Worm (Caenorhabditis elegans) whole organism, L4 larva: ENCODE results near the gene enol-1.

Experiments used
- T20F7.1 ChIP-seq: fragments of 200-800 bp; sonication (Bioruptor generic); optimal IDR thresholded peaks from 2 replicates; lab custom pipeline; 2018; ENCODE audit warnings: mild to moderate bottlenecking, missing genetic modification characterization, missing compliant biosample characterization
- Y5F2A.4 ChIP-seq: fragments of 200-800 bp; sonication (Bioruptor generic); optimal IDR thresholded peaks from 2 replicates; lab custom pipeline; 2018; ENCODE audit warnings: mild to moderate bottlenecking, missing genetic modification characterization, missing compliant biosample characterization
- ZK337.2 ChIP-seq: fragments of 200-800 bp; sonication (Bioruptor generic); IDR thresholded peaks from 2 replicates; pipeline ENCODE4 v1.3.6; 2022; ENCODE audit warnings: missing genetic modification reagents, missing genetic modification characterization, missing compliant biosample characterization
- aha-1 ChIP-seq: fragments of 150-350 bp; peaks from one replicate; lab custom pipeline; 2014; ENCODE audit warnings: missing biosample characterization, missing genetic modification characterization
- ceh-20 ChIP-seq: fragments of 200-800 bp; sonication (Bioruptor generic); IDR thresholded peaks from 2 replicates; pipeline ENCODE4 v1.3.6; 2022; ENCODE audit warnings: missing genetic modification reagents, missing genetic modification characterization, missing compliant biosample characterization
- ceh-32 ChIP-seq: sonication (generic microtip); optimal IDR thresholded peaks from 2 replicates; lab custom pipeline; 2016; ENCODE audit warnings: mild to moderate bottlenecking, missing genetic modification characterization, missing compliant biosample characterization; ENCODE audit not compliant: poor library complexity
- ceh-44 ChIP-seq: fragments of 200-800 bp; sonication (Bioruptor generic); IDR thresholded peaks from 2 replicates; pipeline ENCODE4 v1.3.6; 2022; ENCODE audit warnings: missing genetic modification reagents, missing genetic modification characterization, missing compliant biosample characterization
- daf-12 ChIP-seq: fragments of 150-350 bp; optimal IDR thresholded peaks from 2 replicates; lab custom pipeline; 2014; ENCODE audit warnings: missing biosample characterization, missing genetic modification reagents, missing genetic modification characterization
- dmd-9 ChIP-seq: fragments of 200-800 bp; sonication (Bioruptor generic); IDR thresholded peaks from 2 replicates; pipeline ENCODE4 v1.3.6; 2022; ENCODE audit warnings: missing genetic modification reagents, missing genetic modification characterization, missing compliant biosample characterization
- duxl-1 ChIP-seq: sonication (generic microtip); optimal IDR thresholded peaks from 2 replicates; lab custom pipeline; 2016; ENCODE audit warnings: mild to moderate bottlenecking, missing genetic modification characterization, moderate library complexity, missing compliant biosample characterization; ENCODE audit not compliant: poor library complexity
- egl-43 ChIP-seq: fragments of 200-800 bp; sonication (Bioruptor generic); IDR thresholded peaks from 2 replicates; pipeline ENCODE4 v1.3.6; 2022; ENCODE audit warnings: missing genetic modification reagents, missing genetic modification characterization, missing compliant biosample characterization
- hif-1 ChIP-seq, 2 experiments: sonication (generic microtip); optimal IDR thresholded peaks; 2 replicates each; lab custom pipeline; 2016 to 2017; ENCODE audit warnings: missing compliant biosample characterization in 2 of 2, missing genetic modification characterization in 2 of 2, missing genetic modification reagents in 2 of 2, missing genotype in 2 of 2, mild to moderate bottlenecking in 1 of 2
- hlh-11 ChIP-seq: fragments of 200-800 bp; sonication (Bioruptor generic); optimal IDR thresholded peaks from 2 replicates; lab custom pipeline; 2018; ENCODE audit warnings: mild to moderate bottlenecking, missing genetic modification characterization, missing compliant biosample characterization
- hlh-30 ChIP-seq: sonication (generic microtip); optimal IDR thresholded peaks from 2 replicates; lab custom pipeline; 2017; ENCODE audit warnings: antibody characterized with exemption, mild to moderate bottlenecking, missing genetic modification characterization, missing compliant biosample characterization; ENCODE audit not compliant: insufficient read depth
- hmg-1.1 ChIP-seq: fragments of 200-800 bp; sonication (Bioruptor generic); IDR thresholded peaks from 2 replicates; pipeline ENCODE4 v1.3.6; 2022; ENCODE audit warnings: missing genetic modification reagents, missing genetic modification characterization, missing compliant biosample characterization
- lin-13 ChIP-seq: fragments of 150-350 bp; optimal IDR thresholded peaks from 2 replicates; lab custom pipeline; 2014; ENCODE audit warnings: missing biosample characterization, missing genetic modification reagents, missing genetic modification characterization
- lin-29 ChIP-seq: fragments of 200-800 bp; sonication (Bioruptor generic); IDR thresholded peaks from 2 replicates; pipeline ENCODE4 v1.3.6; 2022; ENCODE audit warnings: missing genetic modification reagents, missing genetic modification characterization, missing compliant biosample characterization
- lin-39 ChIP-seq: fragments of 150-350 bp; optimal IDR thresholded peaks from 2 replicates; lab custom pipeline; 2014; ENCODE audit warnings: missing biosample characterization, missing genetic modification reagents, missing genetic modification characterization
- lir-3 ChIP-seq: sonication (generic microtip); optimal IDR thresholded peaks from 2 replicates; lab custom pipeline; 2016; ENCODE audit warnings: mild to moderate bottlenecking, missing genetic modification characterization, missing compliant biosample characterization
- lsy-2 ChIP-seq, 2 experiments: fragments of 150-350 bp in 1 of 2; sonication (generic microtip) in 1 of 2; optimal IDR thresholded peaks; 2 replicates each; lab custom pipeline; 2014 to 2017; ENCODE audit warnings: missing biosample characterization in 2 of 2, missing genetic modification characterization in 2 of 2
- madf-5 ChIP-seq, 2 experiments: fragments of 200-800 bp; sonication (Bioruptor generic); IDR thresholded peaks; 2 replicates each; pipeline ENCODE4 v1.3.6; 2022; ENCODE audit warnings: missing compliant biosample characterization in 2 of 2, missing genetic modification characterization in 2 of 2
- mdl-1 ChIP-seq, 2 experiments: fragments of 150-350 bp in 1 of 2; sonication (generic microtip) in 1 of 2; optimal IDR thresholded peaks; 2 replicates each; lab custom pipeline; 2014 to 2017; ENCODE audit warnings: missing biosample characterization in 2 of 2, missing genetic modification characterization in 2 of 2
- mdt-29 ChIP-seq: fragments of 200-800 bp; sonication (Bioruptor generic); IDR thresholded peaks from 2 replicates; pipeline ENCODE4 v1.3.6; 2022; ENCODE audit warnings: missing genetic modification reagents, missing genetic modification characterization, missing compliant biosample characterization
- mep-1 ChIP-seq: fragments of 150-350 bp; sonication (generic microtip); optimal IDR thresholded peaks from 3 replicates; lab custom pipeline; 2014; ENCODE audit warnings: missing biosample characterization, missing genetic modification characterization
- mxl-2 ChIP-seq: fragments of 200-800 bp; sonication (Bioruptor generic); conservative IDR thresholded peaks from 2 replicates; pipeline ENCODE4 v1.3.6; 2022; ENCODE audit warnings: missing genetic modification reagents, missing genetic modification characterization, missing compliant biosample characterization
- nhr-11 ChIP-seq: fragments of 150-350 bp; optimal IDR thresholded peaks from 2 replicates; lab custom pipeline; 2014; ENCODE audit warnings: missing biosample characterization, missing genetic modification characterization
- nhr-111 ChIP-seq: fragments of 200-800 bp; sonication (Bioruptor generic); optimal IDR thresholded peaks from 2 replicates; lab custom pipeline; 2018; ENCODE audit warnings: mild to moderate bottlenecking, missing genetic modification characterization, missing compliant biosample characterization
- nhr-237 ChIP-seq: sonication (generic microtip); optimal IDR thresholded peaks from 2 replicates; lab custom pipeline; 2017; ENCODE audit warnings: missing biosample characterization, missing genetic modification characterization
- nhr-28 ChIP-seq: fragments of 150-350 bp; optimal IDR thresholded peaks from 2 replicates; lab custom pipeline; 2014; ENCODE audit warnings: missing biosample characterization, missing genetic modification characterization
- nhr-41 ChIP-seq: fragments of 200-800 bp; sonication (Bioruptor generic); IDR thresholded peaks from 2 replicates; pipeline ENCODE4 v1.3.6; 2022; ENCODE audit warnings: missing genetic modification reagents, missing genetic modification characterization, missing compliant biosample characterization
- nhr-77 ChIP-seq: fragments of 150-350 bp; optimal IDR thresholded peaks from 2 replicates; lab custom pipeline; 2014; ENCODE audit warnings: missing biosample characterization, missing genetic modification characterization
- php-3 ChIP-seq: fragments of 200-800 bp; sonication (Bioruptor generic); IDR thresholded peaks from 2 replicates; pipeline ENCODE4 v1.3.6; 2022; ENCODE audit warnings: missing genetic modification reagents, missing genetic modification characterization, missing compliant biosample characterization
- snpc-4 ChIP-seq: fragments of 150-350 bp; optimal IDR thresholded peaks from 2 replicates; lab custom pipeline; 2014; ENCODE audit warnings: missing biosample characterization, missing genetic modification characterization
- unc-39 ChIP-seq: sonication (generic microtip); optimal IDR thresholded peaks from 2 replicates; lab custom pipeline; 2017; ENCODE audit warnings: missing biosample characterization, missing genetic modification characterization
- unc-62 ChIP-seq, 3 experiments: fragments of 150-350 bp in 1 of 3; sonication (generic microtip); optimal IDR thresholded peaks in 2 of 3; peaks in 1 of 3; 1 replicate in 1 of 3; 2 replicates in 2 of 3; lab custom pipeline; 2014 to 2017; ENCODE audit warnings: missing biosample characterization in 3 of 3, missing genetic modification characterization in 3 of 3, missing genetic modification reagents in 3 of 3, missing genotype in 1 of 3
- zip-11 ChIP-seq: fragments of 200-800 bp; sonication (Bioruptor generic); IDR thresholded peaks from 2 replicates; pipeline ENCODE4 v1.3.6; 2022; ENCODE audit warnings: missing genetic modification characterization, missing compliant biosample characterization
- zip-2 ChIP-seq: fragments of 150-350 bp; optimal IDR thresholded peaks from 2 replicates; lab custom pipeline; 2014; ENCODE audit warnings: missing biosample characterization, missing genetic modification characterization

Gene enol-1

DNA sequence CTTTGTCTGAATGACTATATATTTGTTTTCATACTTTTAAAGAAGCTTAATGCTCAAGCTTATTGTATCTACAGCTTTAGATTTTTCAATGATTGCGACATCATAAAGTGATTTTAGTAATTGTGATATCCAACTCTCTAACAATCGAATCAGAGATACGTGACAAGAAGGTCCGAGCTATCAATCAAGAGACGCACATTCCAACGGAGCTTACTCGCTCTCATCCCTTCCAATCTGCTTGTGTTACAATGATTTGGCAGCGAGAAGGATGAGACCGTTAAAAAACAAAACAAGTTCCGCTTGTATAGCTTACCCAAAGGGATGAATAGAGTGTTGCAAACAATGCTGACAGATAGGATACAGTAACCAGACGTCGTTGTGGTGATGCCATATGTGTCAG, 30.7 kb downstream of the enol-1 start:
- TF ChIP-seq lin-13 (GFP tag; lab: Kevin White, UChicago) (no peak), nhr-11 (peak; percentile 8), unc-62 (GFP tag; optimal IDR thresholded peaks at IDR 0.05 in 1 of 2; lab: Kevin White, UChicago) (peak in 1 of 2 experiments; percentile 78), unc-62 (tag; optimal IDR thresholded peaks at IDR 0.05; lab: Kevin White, UChicago) (no peak)
- TF ChIP-seq, all 104 proteins: peak for 2

DNA sequence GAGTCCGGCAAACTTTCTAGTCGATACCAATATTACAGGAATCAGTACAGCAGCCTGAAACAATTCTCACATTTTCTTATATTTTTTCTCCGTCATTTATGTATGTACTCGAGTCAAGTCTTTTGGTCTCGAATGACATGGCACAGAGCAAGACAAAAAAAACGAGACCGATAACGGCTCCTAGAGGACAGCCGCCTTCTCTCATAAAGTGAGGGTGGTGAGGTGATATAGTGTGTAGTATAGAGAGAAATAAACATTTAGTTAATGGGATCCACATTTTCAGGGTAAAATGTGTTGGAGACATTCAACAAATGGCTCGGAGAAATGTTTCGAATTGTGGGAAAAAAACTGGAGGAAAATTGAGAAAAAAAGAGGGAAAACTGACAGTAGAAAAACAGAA, 31.4 kb downstream of the enol-1 start:
- TF ChIP-seq lir-3 (tag; lab: Kevin White, UChicago) (no peak), aha-1 (no peak), nhr-77 (no peak), lin-39 (tag; lab: Kevin White, UChicago) (no peak), nhr-41 (GFP tag; lab: Robert Waterston, UW) (no peak), hmg-1.1 (no peak), ZK337.2 (peak; percentile 75), mxl-2 (no peak), lin-29 (GFP tag; lab: Robert Waterston, UW) (no peak), ceh-32 (tag; lab: Kevin White, UChicago) (no peak), mep-1 (tag; lab: Kevin White, UChicago) (peak; percentile 34), zip-2 (tag; lab: Kevin White, UChicago) (no peak), hlh-11 (peak; percentile 13), Y5F2A.4 (GFP tag; lab: Kevin White, UChicago) (no peak), hlh-30 (peak; percentile 5), snpc-4 (tag; lab: Kevin White, UChicago) (no peak), nhr-11 (peak; percentile 54), daf-12 (tag; lab: Kevin White, UChicago) (no peak), lsy-2 (tag; optimal IDR thresholded peaks at IDR 0.05; lab: Kevin White, UChicago) (peak in 1 of 2 experiments; percentile 11), unc-39 (tag; lab: Kevin White, UChicago) (no peak), dmd-9 (GFP tag; lab: Robert Waterston, UW) (no peak), nhr-28 (tag; lab: Kevin White, UChicago) (no peak), ceh-20 (GFP tag; lab: Robert Waterston, UW) (peak; percentile 10; the same call in 1 of the 2 replicates)
- TF ChIP-seq, all 104 proteins: peak for 7

DNA sequence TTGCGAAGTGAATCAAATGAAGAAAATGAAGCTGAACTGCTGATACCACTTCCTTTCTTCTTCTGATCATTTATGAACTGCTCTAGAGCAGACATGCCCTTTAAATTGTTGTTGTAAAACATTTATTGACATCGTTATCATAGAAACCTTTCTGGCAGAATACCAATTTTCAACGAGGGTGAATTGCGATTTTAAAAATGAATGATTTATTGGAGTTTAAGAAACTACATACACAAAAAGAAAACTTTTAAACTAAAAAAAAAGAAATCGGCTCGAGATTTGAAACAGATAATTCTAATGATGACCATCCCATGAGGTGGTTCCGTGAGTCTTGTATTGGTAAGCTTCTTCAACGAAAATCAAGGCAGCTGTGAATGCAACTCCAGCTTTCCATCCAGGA, 33.3 kb downstream of the enol-1 start, which contains the start of gene sftd-3:
Gene sftd-3, minus strand, starts transcription at position 101 of the 400 bp plus-strand sequence.
- TF ChIP-seq madf-5 (GFP tag; IDR thresholded peaks at IDR 0.05; lab: Robert Waterston, UW) (no peak), duxl-1 (tag; lab: Kevin White, UChicago) (no peak), zip-11 (GFP tag; lab: Robert Waterston, UW) (no peak), mdt-29 (GFP tag; lab: Robert Waterston, UW) (no peak), ceh-44 (GFP tag; lab: Robert Waterston, UW) (no peak), nhr-111 (GFP tag; lab: Kevin White, UChicago) (no peak), T20F7.1 (no peak), lir-3 (tag; lab: Kevin White, UChicago) (no peak), egl-43 (GFP tag; lab: Robert Waterston, UW) (no peak), unc-39 (tag; lab: Kevin White, UChicago) (no peak), hif-1 (tag; optimal IDR thresholded peaks at IDR 0.05; lab: Kevin White, UChicago) (no peak), nhr-237 (no peak), zip-2 (tag; lab: Kevin White, UChicago) (no peak), ceh-20 (GFP tag; lab: Robert Waterston, UW) (no peak), php-3 (no peak), mdl-1 (tag; optimal IDR thresholded peaks at IDR 0.05; lab: Kevin White, UChicago) (no peak), dmd-9 (GFP tag; lab: Robert Waterston, UW) (no peak)
